Worm (Caenorhabditis elegans) whole organism, midembryonic: ENCODE results near the gene F44A6.4.

Source experiments
- T22C8.4 ChIP-seq: fragments of 200-800 bp; sonication (Bioruptor generic); IDR thresholded peaks from 2 replicates; pipeline ENCODE4 v1.3.6; 2022; ENCODE audit warnings: missing genetic modification characterization, missing compliant biosample characterization
- cog-1 ChIP-seq: sonication (generic microtip); optimal IDR thresholded peaks from 2 replicates; lab custom pipeline; 2016; ENCODE audit warnings: missing genetic modification characterization, missing compliant biosample characterization
- flt-1 ChIP-seq: fragments of 200-800 bp; sonication (Bioruptor generic); IDR thresholded peaks from 2 replicates; pipeline ENCODE4 v1.3.6; 2022; ENCODE audit warnings: missing genetic modification characterization, missing compliant biosample characterization
- klf-2 ChIP-seq: fragments of 200-800 bp; sonication (Bioruptor generic); conservative IDR thresholded peaks from 2 replicates; pipeline ENCODE4 v1.3.6; 2022; ENCODE audit warnings: missing genetic modification reagents, missing genetic modification characterization, missing compliant biosample characterization
- med-1 ChIP-seq: sonication (generic microtip); optimal IDR thresholded peaks from 2 replicates; lab custom pipeline; 2017; ENCODE audit warnings: missing genetic modification characterization, mild to moderate bottlenecking, missing compliant biosample characterization, antibody characterized with exemption, missing genetic modification reagents; ENCODE audit not compliant: insufficient read depth
- ref-1 ChIP-seq: fragments of 200-800 bp; sonication (Bioruptor generic); conservative IDR thresholded peaks from 2 replicates; pipeline ENCODE4 v1.3.6; 2022; ENCODE audit warnings: missing genetic modification reagents, missing genetic modification characterization, missing compliant biosample characterization
- tab-1 ChIP-seq: fragments of 200-800 bp; sonication (Bioruptor generic); IDR thresholded peaks from 2 replicates; pipeline ENCODE4 v1.3.6; 2022; ENCODE audit warnings: missing genetic modification characterization, missing compliant biosample characterization
- ztf-23 ChIP-seq: fragments of 200-800 bp; sonication (Bioruptor generic); IDR thresholded peaks from 2 replicates; pipeline ENCODE4 v1.3.6; 2022; ENCODE audit warnings: missing genetic modification reagents, missing genetic modification characterization, missing compliant biosample characterization
- ztf-29 ChIP-seq: fragments of 200-800 bp; sonication (Bioruptor generic); IDR thresholded peaks from 2 replicates; pipeline ENCODE4 v1.3.6; 2022; ENCODE audit warnings: missing genetic modification reagents, missing genetic modification characterization, missing compliant biosample characterization

Gene F44A6.4

DNA sequence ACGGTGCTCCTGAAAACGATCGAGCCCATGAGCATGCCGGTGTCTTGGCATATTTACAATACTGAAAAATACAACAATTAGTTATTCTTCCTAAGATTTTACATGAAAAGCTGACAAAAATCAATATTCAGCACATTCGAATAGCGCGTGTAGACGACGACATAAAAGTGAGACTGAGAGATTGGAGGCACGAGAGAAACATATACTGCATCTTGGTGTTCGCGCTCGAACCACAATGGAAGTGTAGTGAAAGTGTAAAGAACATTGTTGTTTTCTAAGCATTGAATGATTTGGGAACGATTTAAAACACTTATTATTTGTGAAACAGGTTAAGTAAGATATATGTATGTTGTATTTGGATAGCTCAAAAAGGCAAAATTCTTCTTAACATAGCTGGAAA, at the start of gene F44A6.4:
Gene F44A6.4, minus strand, starts transcription at position 67 of the 400 bp plus-strand sequence.
- TF ChIP-seq flt-1 (GFP tag; lab: Robert Waterston, UW), result no peak
- 0 out of 2 replicates have a peak, but pooled peaks have one; percentile 37 for TF ChIP-seq T22C8.4 (GFP tag; lab: Robert Waterston, UW)
- no peak for TF ChIP-seq klf-2 (GFP tag; lab: Robert Waterston, UW)
- TF ChIP-seq ztf-29 (GFP tag; lab: Robert Waterston, UW), result no peak

DNA sequence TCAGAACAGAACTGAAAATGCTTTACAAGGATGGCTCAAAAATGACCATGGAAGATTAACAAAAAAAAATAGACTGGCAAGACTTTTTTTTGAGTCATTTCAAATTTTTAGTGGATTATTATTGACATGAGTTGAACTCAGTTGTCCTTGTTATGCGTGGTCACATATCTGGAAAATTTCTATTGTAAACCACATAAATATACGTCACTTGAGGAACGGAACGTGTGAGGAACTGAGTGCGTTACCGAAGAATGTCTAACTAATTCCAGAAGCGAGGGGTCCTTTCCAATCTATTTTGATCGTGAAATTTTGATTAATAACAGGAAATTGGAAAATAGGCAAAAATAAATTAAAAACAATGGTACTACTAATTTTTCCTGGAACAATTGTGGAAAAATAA, 47.0 kb upstream of the F44A6.4 start:
- TF ChIP-seq ztf-23 (no peak), med-1 (GFP tag; lab: Kevin White, UChicago) (no peak), tab-1 (GFP tag; lab: Robert Waterston, UW) (no peak), ztf-29 (GFP tag; lab: Robert Waterston, UW) (no peak)

DNA sequence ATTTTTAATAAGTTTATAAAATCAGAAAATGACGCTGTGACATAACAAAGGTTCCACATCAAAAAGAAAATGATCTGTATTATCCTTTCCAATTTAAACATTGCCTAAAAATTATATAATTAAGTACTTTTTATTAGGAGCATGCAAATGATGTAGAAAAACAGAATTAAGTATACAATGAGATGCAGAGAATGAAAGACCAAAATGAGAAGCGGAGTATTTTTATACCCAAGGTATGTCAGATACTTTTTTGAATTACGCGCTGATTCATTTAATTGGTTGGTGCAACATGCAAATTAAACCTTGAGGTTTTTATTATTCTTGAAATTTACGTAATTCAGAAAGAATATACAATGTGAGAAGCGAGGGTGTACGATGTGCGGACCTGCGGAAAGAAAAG, 44.7 kb upstream of the F44A6.4 start, which contains the start of gene C32A9.1:
Gene C32A9.1, minus strand, starts transcription at position 101 of the 400 bp plus-strand sequence.
- TF ChIP-seq cog-1 (tag; lab: Kevin White, UChicago) (no peak), ztf-29 (GFP tag; lab: Robert Waterston, UW) (no peak), flt-1 (GFP tag; lab: Robert Waterston, UW) (no peak), ztf-23 (no peak), ref-1 (GFP tag; lab: Robert Waterston, UW) (no peak), klf-2 (GFP tag; lab: Robert Waterston, UW) (no peak), T22C8.4 (GFP tag; lab: Robert Waterston, UW) (no peak), tab-1 (GFP tag; lab: Robert Waterston, UW) (no peak), med-1 (GFP tag; lab: Kevin White, UChicago) (no peak)

DNA sequence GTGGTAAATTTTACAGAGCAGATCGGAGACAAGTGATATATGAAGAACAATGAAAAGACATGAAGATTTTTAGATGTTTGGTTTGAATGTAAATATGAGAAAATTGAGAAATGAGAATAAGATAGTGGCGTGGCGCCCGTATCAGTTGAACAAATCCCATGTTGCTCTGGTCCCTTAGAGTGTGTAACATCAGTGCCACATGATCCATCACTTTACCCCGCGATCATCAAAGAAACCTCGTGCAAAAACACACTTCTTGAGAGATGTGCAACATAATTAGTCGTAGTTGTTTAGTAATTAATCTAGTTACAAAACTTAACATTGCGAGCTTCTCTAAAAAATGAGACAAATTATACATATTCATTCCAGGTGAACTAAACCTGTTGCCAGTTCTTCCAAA, 38.8 kb upstream of the F44A6.4 start:
- TF ChIP-seq med-1 (GFP tag; lab: Kevin White, UChicago), result no peak
- no peak for TF ChIP-seq flt-1 (GFP tag; lab: Robert Waterston, UW)
- no peak for TF ChIP-seq tab-1 (GFP tag; lab: Robert Waterston, UW)
- no peak for TF ChIP-seq ztf-29 (GFP tag; lab: Robert Waterston, UW)
- no peak for TF ChIP-seq klf-2 (GFP tag; lab: Robert Waterston, UW)
- TF ChIP-seq ztf-23, result no peak
- no peak for TF ChIP-seq T22C8.4 (GFP tag; lab: Robert Waterston, UW)
- no peak for TF ChIP-seq cog-1 (tag; lab: Kevin White, UChicago)

DNA sequence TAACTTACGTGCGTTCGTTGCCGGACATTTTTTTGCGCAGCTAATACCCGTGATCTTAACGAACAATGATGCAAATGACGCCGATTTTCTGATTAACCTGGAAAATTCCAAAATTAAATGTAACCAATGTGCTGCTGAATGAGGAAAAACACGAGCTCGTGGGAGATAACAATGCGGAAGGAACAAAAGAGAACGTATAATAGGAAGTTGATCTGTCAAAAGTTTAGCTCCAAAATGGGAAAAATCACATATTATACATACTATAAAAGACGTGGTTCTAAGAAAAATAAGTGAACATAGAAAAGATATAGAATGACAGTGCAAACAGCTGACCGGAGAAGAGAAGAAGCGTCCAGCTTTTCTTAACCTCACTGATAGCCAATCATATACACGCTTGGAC, 37.5 kb upstream of the F44A6.4 start, which contains the start of gene C14H10.2:
Gene C14H10.2, minus strand, starts transcription at position 101 of the 400 bp plus-strand sequence.
- TF ChIP-seq cog-1 (tag; lab: Kevin White, UChicago) (no peak), ztf-29 (GFP tag; lab: Robert Waterston, UW) (no peak), ref-1 (GFP tag; lab: Robert Waterston, UW) (no peak), T22C8.4 (GFP tag; lab: Robert Waterston, UW) (no peak), med-1 (GFP tag; lab: Kevin White, UChicago) (no peak), flt-1 (GFP tag; lab: Robert Waterston, UW) (no peak), tab-1 (GFP tag; lab: Robert Waterston, UW) (no peak), klf-2 (GFP tag; lab: Robert Waterston, UW) (no peak), ztf-23 (no peak)

DNA sequence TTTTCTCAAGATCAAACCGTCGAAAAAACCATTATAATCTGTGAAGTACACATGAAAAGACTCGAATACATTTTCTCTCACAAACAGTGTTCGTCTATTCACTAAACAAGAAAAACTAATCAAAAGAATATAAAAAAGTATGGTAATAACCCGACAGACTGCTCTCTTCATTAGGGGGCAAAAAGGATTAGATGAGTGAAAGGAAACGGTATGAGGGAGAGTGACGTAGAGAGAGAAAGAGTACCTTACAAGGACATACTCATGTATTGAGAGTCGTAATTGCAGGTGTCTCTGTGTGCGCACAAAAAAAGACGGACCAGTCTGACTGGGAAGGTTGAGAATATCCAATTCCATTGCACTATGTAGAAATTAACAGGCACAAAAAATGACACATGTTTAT, 34.4 kb upstream of the F44A6.4 start:
- TF ChIP-seq T22C8.4 (GFP tag; lab: Robert Waterston, UW), result no peak
- no peak for TF ChIP-seq ztf-23
- no peak for TF ChIP-seq tab-1 (GFP tag; lab: Robert Waterston, UW)

DNA sequence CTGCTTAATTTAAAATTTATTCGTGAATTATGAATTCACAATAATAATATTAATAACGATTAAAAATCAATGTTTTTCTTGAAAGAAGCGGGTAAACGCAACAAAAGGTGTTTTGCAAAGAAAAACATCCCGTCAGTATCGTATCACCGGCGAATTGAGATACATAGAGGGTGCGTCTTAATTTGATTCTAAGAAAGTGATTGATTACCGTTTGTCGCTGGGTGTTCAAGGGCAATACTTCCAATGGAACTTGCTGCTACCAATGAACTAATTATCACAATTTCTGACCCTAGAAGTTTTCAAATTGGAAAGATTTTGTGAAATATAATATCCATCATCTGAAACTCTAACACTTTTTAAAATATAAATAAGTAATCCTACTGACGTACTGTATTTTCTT, 30.3 kb upstream of the F44A6.4 start:
- TF ChIP-seq flt-1 (GFP tag; lab: Robert Waterston, UW), result no peak
- no peak for TF ChIP-seq T22C8.4 (GFP tag; lab: Robert Waterston, UW)
- TF ChIP-seq ztf-29 (GFP tag; lab: Robert Waterston, UW), result no peak
- TF ChIP-seq klf-2 (GFP tag; lab: Robert Waterston, UW), result no peak
- no peak for TF ChIP-seq cog-1 (tag; lab: Kevin White, UChicago)
- no peak for TF ChIP-seq tab-1 (GFP tag; lab: Robert Waterston, UW)

DNA sequence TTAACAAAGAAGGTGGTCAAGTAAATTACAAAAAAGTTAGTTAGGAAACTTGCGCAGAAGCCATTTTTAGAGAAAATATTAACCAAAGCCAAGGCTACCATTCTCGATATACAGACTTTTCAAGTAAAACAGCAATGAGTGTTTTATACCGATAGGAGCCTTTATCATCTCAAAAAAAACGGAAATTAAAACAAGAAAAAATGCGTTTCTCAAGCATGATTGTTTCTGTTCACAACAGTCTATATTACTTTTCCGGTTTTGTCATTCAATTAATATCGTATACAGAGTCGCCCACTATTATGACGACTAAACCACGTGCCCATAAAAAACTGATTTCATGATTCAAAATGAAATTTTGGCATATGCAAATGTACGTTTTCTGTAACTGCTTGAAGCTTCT, 25.6 kb upstream of the F44A6.4 start, which contains the start of gene str-74:
Gene str-74, minus strand, starts transcription at position 101 of the 400 bp plus-strand sequence.
- no peak for TF ChIP-seq tab-1 (GFP tag; lab: Robert Waterston, UW)
- TF ChIP-seq cog-1 (tag; lab: Kevin White, UChicago), result no peak
- TF ChIP-seq med-1 (GFP tag; lab: Kevin White, UChicago), result no peak
- TF ChIP-seq ref-1 (GFP tag; lab: Robert Waterston, UW), result no peak
- no peak for TF ChIP-seq ztf-23
- TF ChIP-seq flt-1 (GFP tag; lab: Robert Waterston, UW), result no peak
- TF ChIP-seq ztf-29 (GFP tag; lab: Robert Waterston, UW), result no peak
- TF ChIP-seq T22C8.4 (GFP tag; lab: Robert Waterston, UW), result no peak
- no peak for TF ChIP-seq klf-2 (GFP tag; lab: Robert Waterston, UW)

DNA sequence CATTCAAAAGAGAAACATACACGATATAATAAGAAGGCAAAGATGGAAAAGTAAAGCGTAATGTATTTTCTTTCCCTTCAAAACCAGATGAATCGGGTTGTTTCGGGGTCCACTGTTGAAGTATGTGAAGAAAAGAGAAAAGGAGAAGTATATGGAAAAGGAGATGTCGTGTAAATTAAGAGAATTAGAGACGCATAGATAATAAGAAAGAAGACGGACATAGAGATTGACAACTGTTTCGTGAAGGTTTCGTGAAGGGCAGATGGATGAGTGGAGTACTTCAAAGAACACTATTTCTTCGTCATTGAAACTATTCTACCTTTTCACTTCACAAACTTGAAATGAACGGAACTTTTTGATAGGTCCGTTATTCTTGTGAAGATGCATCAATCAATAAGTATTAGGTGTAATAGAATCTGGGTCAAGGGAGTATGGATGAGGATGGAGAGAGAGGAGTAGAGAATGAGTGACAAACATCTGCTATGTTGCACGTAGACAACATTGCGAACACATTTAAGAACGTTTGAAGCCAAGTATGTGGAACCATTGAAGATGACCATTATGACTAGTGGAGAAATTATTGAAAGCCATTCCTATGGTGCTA, 23.0 kb upstream of the F44A6.4 start:
- TF ChIP-seq tab-1 (GFP tag; lab: Robert Waterston, UW) (no peak), ztf-23 (no peak), T22C8.4 (GFP tag; lab: Robert Waterston, UW) (no peak), cog-1 (tag; lab: Kevin White, UChicago) (no peak), flt-1 (GFP tag; lab: Robert Waterston, UW) (no peak), ref-1 (GFP tag; lab: Robert Waterston, UW) (no peak), ztf-29 (GFP tag; lab: Robert Waterston, UW) (no peak), med-1 (GFP tag; lab: Kevin White, UChicago) (no peak), klf-2 (GFP tag; lab: Robert Waterston, UW) (no peak)
